Worm (Caenorhabditis elegans) whole organism, L4 larva: ENCODE data around the gene F14D2.5.

ENCODE experiments used
- T26A8.4 ChIP-seq: fragments of 200-800 bp; sonication (Bioruptor generic); IDR thresholded peaks from 2 replicates; pipeline ENCODE4 v1.3.6; 2022; ENCODE audit warnings: missing genetic modification characterization, missing compliant biosample characterization
- Y105C5A.15 ChIP-seq: fragments of 200-800 bp; sonication (Bioruptor generic); IDR thresholded peaks from 2 replicates; pipeline ENCODE4 v1.3.6; 2022; ENCODE audit warnings: missing genetic modification characterization, missing compliant biosample characterization
- ceh-20 ChIP-seq: fragments of 200-800 bp; sonication (Bioruptor generic); IDR thresholded peaks from 2 replicates; pipeline ENCODE4 v1.3.6; 2022; ENCODE audit warnings: missing genetic modification reagents, missing genetic modification characterization, missing compliant biosample characterization
- ceh-32 ChIP-seq: sonication (generic microtip); optimal IDR thresholded peaks from 2 replicates; lab custom pipeline; 2016; ENCODE audit warnings: mild to moderate bottlenecking, missing genetic modification characterization, missing compliant biosample characterization; ENCODE audit not compliant: poor library complexity
- ceh-62 ChIP-seq: sonication (generic microtip); optimal IDR thresholded peaks from 2 replicates; lab custom pipeline; 2017; ENCODE audit warnings: missing biosample characterization, missing genetic modification characterization
- ces-1 ChIP-seq: fragments of 150-350 bp; sonication (generic microtip); optimal IDR thresholded peaks from 4 replicates; lab custom pipeline; 2014; ENCODE audit warnings: missing biosample characterization, missing genetic modification reagents, missing genetic modification characterization
- daf-16 ChIP-seq, 3 experiments: sonication (generic microtip); optimal IDR thresholded peaks; 2 replicates each; lab custom pipeline; 2016 to 2017; ENCODE audit warnings: missing genetic modification characterization in 3 of 3, missing genetic modification reagents in 3 of 3, mild to moderate bottlenecking in 2 of 3, missing compliant biosample characterization in 2 of 3, missing biosample characterization in 1 of 3, moderate library complexity in 1 of 3
- daf-19 ChIP-seq: fragments of 200-800 bp; sonication (Bioruptor generic); conservative IDR thresholded peaks from 2 replicates; pipeline ENCODE4 v1.3.6; 2022; ENCODE audit warnings: missing genetic modification characterization, missing compliant biosample characterization
- dmd-6 ChIP-seq: fragments of 200-800 bp; sonication (Bioruptor generic); IDR thresholded peaks from 2 replicates; pipeline ENCODE4 v1.3.6; 2022; ENCODE audit warnings: missing genetic modification reagents, missing genetic modification characterization, missing compliant biosample characterization
- dmd-8 ChIP-seq: fragments of 200-800 bp; sonication (Bioruptor generic); IDR thresholded peaks from 2 replicates; pipeline ENCODE4 v1.3.6; 2022; ENCODE audit warnings: missing genetic modification characterization, missing compliant biosample characterization
- dmd-9 ChIP-seq: fragments of 200-800 bp; sonication (Bioruptor generic); IDR thresholded peaks from 2 replicates; pipeline ENCODE4 v1.3.6; 2022; ENCODE audit warnings: missing genetic modification reagents, missing genetic modification characterization, missing compliant biosample characterization
- dpl-1 ChIP-seq: fragments of 150-350 bp; optimal IDR thresholded peaks from 2 replicates; lab custom pipeline; 2014; ENCODE audit warnings: missing biosample characterization, missing genetic modification reagents, missing genetic modification characterization
- duxl-1 ChIP-seq: sonication (generic microtip); optimal IDR thresholded peaks from 2 replicates; lab custom pipeline; 2016; ENCODE audit warnings: mild to moderate bottlenecking, missing genetic modification characterization, moderate library complexity, missing compliant biosample characterization; ENCODE audit not compliant: poor library complexity
- egl-27 ChIP-seq: sonication (generic microtip); optimal IDR thresholded peaks from 3 replicates; lab custom pipeline; 2017; ENCODE audit warnings: missing biosample characterization, missing genetic modification reagents, missing genetic modification characterization
- egl-43 ChIP-seq: fragments of 200-800 bp; sonication (Bioruptor generic); IDR thresholded peaks from 2 replicates; pipeline ENCODE4 v1.3.6; 2022; ENCODE audit warnings: missing genetic modification reagents, missing genetic modification characterization, missing compliant biosample characterization
- fos-1 ChIP-seq: fragments of 150-350 bp; optimal IDR thresholded peaks from 2 replicates; lab custom pipeline; 2014; ENCODE audit warnings: missing biosample characterization, missing genetic modification characterization
- hmg-1.1 ChIP-seq: fragments of 200-800 bp; sonication (Bioruptor generic); IDR thresholded peaks from 2 replicates; pipeline ENCODE4 v1.3.6; 2022; ENCODE audit warnings: missing genetic modification reagents, missing genetic modification characterization, missing compliant biosample characterization
- lim-7 ChIP-seq: fragments of 200-800 bp; sonication (Bioruptor generic); IDR thresholded peaks from 2 replicates; pipeline ENCODE4 v1.3.6; 2022; ENCODE audit warnings: missing genetic modification characterization, missing compliant biosample characterization
- lin-13 ChIP-seq: fragments of 150-350 bp; optimal IDR thresholded peaks from 2 replicates; lab custom pipeline; 2014; ENCODE audit warnings: missing biosample characterization, missing genetic modification reagents, missing genetic modification characterization
- lin-15B ChIP-seq: fragments of 150-350 bp; sonication (generic microtip); optimal IDR thresholded peaks from 3 replicates; lab custom pipeline; 2014; ENCODE audit warnings: missing biosample characterization, missing genetic modification characterization
- lir-3 ChIP-seq: sonication (generic microtip); optimal IDR thresholded peaks from 2 replicates; lab custom pipeline; 2016; ENCODE audit warnings: mild to moderate bottlenecking, missing genetic modification characterization, missing compliant biosample characterization
- lsy-2 ChIP-seq, 2 experiments: fragments of 150-350 bp in 1 of 2; sonication (generic microtip) in 1 of 2; optimal IDR thresholded peaks; 2 replicates each; lab custom pipeline; 2014 to 2017; ENCODE audit warnings: missing biosample characterization in 2 of 2, missing genetic modification characterization in 2 of 2
- mdl-1 ChIP-seq, 2 experiments: fragments of 150-350 bp in 1 of 2; sonication (generic microtip) in 1 of 2; optimal IDR thresholded peaks; 2 replicates each; lab custom pipeline; 2014 to 2017; ENCODE audit warnings: missing biosample characterization in 2 of 2, missing genetic modification characterization in 2 of 2
- nhr-237 ChIP-seq: sonication (generic microtip); optimal IDR thresholded peaks from 2 replicates; lab custom pipeline; 2017; ENCODE audit warnings: missing biosample characterization, missing genetic modification characterization
- nhr-6 ChIP-seq: fragments of 150-350 bp; optimal IDR thresholded peaks from 2 replicates; lab custom pipeline; 2014; ENCODE audit warnings: missing biosample characterization, missing genetic modification characterization
- nhr-77 ChIP-seq: fragments of 150-350 bp; optimal IDR thresholded peaks from 2 replicates; lab custom pipeline; 2014; ENCODE audit warnings: missing biosample characterization, missing genetic modification characterization
- php-3 ChIP-seq: fragments of 200-800 bp; sonication (Bioruptor generic); IDR thresholded peaks from 2 replicates; pipeline ENCODE4 v1.3.6; 2022; ENCODE audit warnings: missing genetic modification reagents, missing genetic modification characterization, missing compliant biosample characterization
- set-16 ChIP-seq: fragments of 200-800 bp; sonication (Bioruptor generic); IDR thresholded peaks from 2 replicates; pipeline ENCODE4 v1.3.6; 2022; ENCODE audit warnings: missing genetic modification reagents, missing genetic modification characterization, missing compliant biosample characterization
- snpc-1.2 ChIP-seq: fragments of 200-800 bp; sonication (Bioruptor generic); IDR thresholded peaks from 2 replicates; pipeline ENCODE4 v1.3.6; 2022; ENCODE audit warnings: missing genetic modification reagents, missing genetic modification characterization, missing compliant biosample characterization
- snpc-4 ChIP-seq: fragments of 150-350 bp; optimal IDR thresholded peaks from 2 replicates; lab custom pipeline; 2014; ENCODE audit warnings: missing biosample characterization, missing genetic modification characterization
- spr-3 ChIP-seq: fragments of 200-800 bp; sonication (Bioruptor generic); optimal IDR thresholded peaks from 2 replicates; lab custom pipeline; 2018; ENCODE audit warnings: mild to moderate bottlenecking, missing genetic modification characterization, missing compliant biosample characterization
- unc-39 ChIP-seq: sonication (generic microtip); optimal IDR thresholded peaks from 2 replicates; lab custom pipeline; 2017; ENCODE audit warnings: missing biosample characterization, missing genetic modification characterization
- zfp-3 ChIP-seq: fragments of 200-800 bp; sonication (Bioruptor generic); conservative IDR thresholded peaks from 2 replicates; pipeline ENCODE4 v1.3.6; 2022; ENCODE audit warnings: missing genetic modification reagents, missing genetic modification characterization, missing compliant biosample characterization

F14D2.5 gene

ce11 chrII:3367100-3367499 lies 26.7 kb downstream of the F14D2.5 start, which contains the start of gene Y49F6C.6:
Gene Y49F6C.6, minus strand, starts transcription at chrII:3367200.
- TF ChIP-seq fos-1 (no peak), ceh-62 (tag; lab: Kevin White, UChicago) (no peak), hmg-1.1 (GFP tag; lab: Robert Waterston, UW) (no peak), dmd-6 (GFP tag; lab: Robert Waterston, UW) (no peak), daf-19 (GFP tag; lab: Robert Waterston, UW) (no peak), set-16 (GFP tag; lab: Robert Waterston, UW) (no peak), lin-13 (GFP tag; lab: Kevin White, UChicago) (no peak), lsy-2 (tag; optimal IDR thresholded peaks at IDR 0.05; lab: Kevin White, UChicago) (no peak), egl-43 (no peak), unc-39 (tag; lab: Kevin White, UChicago) (no peak)

ce11 chrII:3368097-3368496 lies 27.7 kb downstream of the F14D2.5 start, which contains the start of gene Y49F6C.7:
Gene Y49F6C.7, minus strand, starts transcription at chrII:3368197.
- TF ChIP-seq nhr-77 (tag; lab: Kevin White, UChicago) = no peak
- no peak for TF ChIP-seq T26A8.4 (GFP tag; lab: Robert Waterston, UW)
- TF ChIP-seq snpc-4 (tag; lab: Kevin White, UChicago) = no peak
- TF ChIP-seq nhr-6 (tag; lab: Kevin White, UChicago) = no peak
- TF ChIP-seq dmd-9 (GFP tag; lab: Robert Waterston, UW) = no peak

ce11 chrII:3370061-3370460 lies 29.7 kb downstream of the F14D2.5 start, which contains the start of gene Y49F6C.8:
Gene Y49F6C.8, minus strand, starts transcription at chrII:3370111.
- TF ChIP-seq duxl-1 (tag; lab: Kevin White, UChicago) (peak; percentile 97), spr-3 (GFP tag; lab: Kevin White, UChicago) (no peak)

ce11 chrII:3371010-3371409 lies 30.7 kb downstream of the F14D2.5 start, which contains the start of gene bath-23:
Gene bath-23, plus strand, starts transcription at chrII:3371310.
- TF ChIP-seq daf-16 (GFP tag; optimal IDR thresholded peaks at IDR 0.05; lab: Kevin White, UChicago) (no peak), daf-16 (tag; optimal IDR thresholded peaks at IDR 0.05; lab: Kevin White, UChicago) (no peak), mdl-1 (tag; optimal IDR thresholded peaks at IDR 0.05; lab: Kevin White, UChicago) (no peak), fos-1 (no peak), lim-7 (no peak), egl-43 (no peak), lin-15B (tag; lab: Kevin White, UChicago) (no peak), unc-39 (tag; lab: Kevin White, UChicago) (no peak), nhr-237 (tag; lab: Kevin White, UChicago) (no peak), lir-3 (tag; lab: Kevin White, UChicago) (no peak), ces-1 (GFP tag; lab: Kevin White, UChicago) (no peak), egl-27 (no peak), ceh-20 (GFP tag; lab: Robert Waterston, UW) (no peak)

- TF ChIP-seq php-3 (GFP tag; lab: Robert Waterston, UW) (no peak), ceh-32 (tag; lab: Kevin White, UChicago) (no peak), dmd-8 (GFP tag; lab: Robert Waterston, UW) (no peak), dpl-1 (GFP tag; lab: Kevin White, UChicago) (no peak), Y105C5A.15 (GFP tag; lab: Robert Waterston, UW) (no peak), snpc-1.2 (no peak), zfp-3 (GFP tag; lab: Robert Waterston, UW) (no peak)
These were observed 33.5 kb downstream of the F14D2.5 start for ce11 chrII:3373875-3374274.
